Fruit fly (Drosophila melanogaster): Measurements from ENCODE around the gene Tomosyn.
A peak's percentile ranks its signal among the peaks of the same experiment; 100 is the strongest.

Tomosyn gene

dm6 chrX:12645361-12645760, 14.0 kb downstream of the Tomosyn start:
- no peak for TF ChIP-seq Myc (optimal IDR thresholded peaks at IDR 0.05)
- TF ChIP-seq psq (optimal IDR thresholded peaks at IDR 0.05): no peak
- TF ChIP-seq ttk (optimal IDR thresholded peaks at IDR 0.05): no peak
- TF ChIP-seq h (optimal IDR thresholded peaks at IDR 0.05): no peak
- TF ChIP-seq Sin3A (optimal IDR thresholded peaks at IDR 0.05): no peak
- TF ChIP-seq insv (optimal IDR thresholded peaks at IDR 0.05): no peak

DNA sequence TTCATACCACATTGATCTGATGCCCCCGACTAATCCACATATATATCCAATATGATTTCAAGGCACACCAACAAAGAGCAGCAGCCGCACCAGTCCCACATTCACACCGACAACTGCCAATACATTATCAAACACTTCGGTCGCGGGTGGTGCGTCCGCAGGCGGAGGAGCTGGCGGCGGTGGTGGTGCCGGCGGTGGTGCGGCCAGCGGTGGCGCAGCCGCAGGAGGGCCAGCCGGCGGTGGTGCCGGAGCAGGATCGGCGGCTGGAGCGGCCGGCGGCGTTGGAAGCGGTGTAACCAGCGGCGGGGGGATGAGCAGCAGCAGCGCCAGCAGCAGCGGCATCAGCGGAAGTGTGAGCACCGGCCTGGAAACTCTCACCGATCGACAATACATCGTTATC, 20.2 kb downstream of the Tomosyn start:
- no peak for TF ChIP-seq Sin3A (optimal IDR thresholded peaks at IDR 0.05)
- TF ChIP-seq h (optimal IDR thresholded peaks at IDR 0.05): no peak
- TF ChIP-seq insv (optimal IDR thresholded peaks at IDR 0.05): peak; percentile 6

dm6 chrX:12653574-12653973, 22.2 kb downstream of the Tomosyn start, which contains the start of gene CkIalpha:
TSS of gene CkIalpha (plus strand) at chrX:12653626.
- no peak for TF ChIP-seq insv (optimal IDR thresholded peaks at IDR 0.05)
- TF ChIP-seq ttk (optimal IDR thresholded peaks at IDR 0.05): no peak
- no peak for TF ChIP-seq h (optimal IDR thresholded peaks at IDR 0.05)
- TF ChIP-seq psq (optimal IDR thresholded peaks at IDR 0.05): no peak
- TF ChIP-seq Myc (optimal IDR thresholded peaks at IDR 0.05): no peak
- no peak for TF ChIP-seq Sin3A (optimal IDR thresholded peaks at IDR 0.05)

- TF ChIP-seq Sin3A (optimal IDR thresholded peaks at IDR 0.05) (no peak), Myc (optimal IDR thresholded peaks at IDR 0.05) (no peak), insv (optimal IDR thresholded peaks at IDR 0.05) (no peak), ttk (optimal IDR thresholded peaks at IDR 0.05) (no peak), psq (optimal IDR thresholded peaks at IDR 0.05) (no peak), h (optimal IDR thresholded peaks at IDR 0.05) (no peak)
Observed at dm6 chrX:12654288-12654729, 22.9 kb downstream of the Tomosyn start.

- TF ChIP-seq Sin3A (optimal IDR thresholded peaks at IDR 0.05) (no peak), Myc (optimal IDR thresholded peaks at IDR 0.05) (no peak), ttk (optimal IDR thresholded peaks at IDR 0.05) (no peak), psq (optimal IDR thresholded peaks at IDR 0.05) (no peak), insv (optimal IDR thresholded peaks at IDR 0.05) (no peak), h (optimal IDR thresholded peaks at IDR 0.05) (no peak)
Observed at dm6 chrX:12658400-12658998, 27.1 kb downstream of the Tomosyn start.

dm6 chrX:12658999-12659560, 27.7 kb downstream of the Tomosyn start, which contains the start of gene Tis11:
TSS of gene Tis11 (plus strand) at chrX:12659415.
- TF ChIP-seq Sin3A (optimal IDR thresholded peaks at IDR 0.05) (no peak), insv (optimal IDR thresholded peaks at IDR 0.05) (no peak), ttk (optimal IDR thresholded peaks at IDR 0.05) (no peak), h (optimal IDR thresholded peaks at IDR 0.05) (no peak), Myc (optimal IDR thresholded peaks at IDR 0.05) (no peak)

dm6 chrX:12660030-12660630, 28.7 kb downstream of the Tomosyn start:
- TF ChIP-seq Sin3A (optimal IDR thresholded peaks at IDR 0.05): no peak
- TF ChIP-seq Myc (optimal IDR thresholded peaks at IDR 0.05): no peak
- TF ChIP-seq ttk (optimal IDR thresholded peaks at IDR 0.05): no peak
- TF ChIP-seq h (optimal IDR thresholded peaks at IDR 0.05): no peak
- no peak for TF ChIP-seq insv (optimal IDR thresholded peaks at IDR 0.05)
- no peak for TF ChIP-seq psq (optimal IDR thresholded peaks at IDR 0.05)

DNA sequence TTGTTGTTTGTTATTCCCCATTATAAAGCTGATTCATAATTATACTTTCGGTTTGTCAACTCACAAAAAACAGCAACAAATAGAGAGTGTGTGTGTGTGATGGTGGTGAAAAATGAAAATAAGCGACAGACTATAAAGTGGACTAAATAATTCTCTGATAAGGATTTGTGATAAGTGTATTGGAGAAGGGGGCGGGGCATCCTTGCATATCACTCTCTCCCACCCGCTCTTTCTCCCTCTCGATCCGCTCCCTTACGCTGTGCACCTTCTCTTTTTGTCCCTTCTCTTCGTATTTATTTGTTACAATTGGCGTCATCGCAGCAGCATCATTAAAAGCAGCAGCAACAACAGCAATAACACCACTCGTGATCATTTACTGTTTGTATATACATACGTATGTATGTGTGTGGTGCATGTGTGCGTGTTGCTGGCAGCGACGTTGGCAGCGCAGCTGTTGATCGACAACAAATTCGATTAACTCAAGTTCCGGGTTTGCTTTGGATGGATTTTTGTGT, 30.1 kb downstream of the Tomosyn start:
- no peak for TF ChIP-seq psq (optimal IDR thresholded peaks at IDR 0.05)

dm6 chrX:12662679-12663463, 31.5 kb downstream of the Tomosyn start:
- TF ChIP-seq psq (optimal IDR thresholded peaks at IDR 0.05) (no peak), Myc (optimal IDR thresholded peaks at IDR 0.05) (no peak), h (optimal IDR thresholded peaks at IDR 0.05) (no peak), ttk (optimal IDR thresholded peaks at IDR 0.05) (no peak), insv (optimal IDR thresholded peaks at IDR 0.05) (no peak), Sin3A (optimal IDR thresholded peaks at IDR 0.05) (no peak)

DNA sequence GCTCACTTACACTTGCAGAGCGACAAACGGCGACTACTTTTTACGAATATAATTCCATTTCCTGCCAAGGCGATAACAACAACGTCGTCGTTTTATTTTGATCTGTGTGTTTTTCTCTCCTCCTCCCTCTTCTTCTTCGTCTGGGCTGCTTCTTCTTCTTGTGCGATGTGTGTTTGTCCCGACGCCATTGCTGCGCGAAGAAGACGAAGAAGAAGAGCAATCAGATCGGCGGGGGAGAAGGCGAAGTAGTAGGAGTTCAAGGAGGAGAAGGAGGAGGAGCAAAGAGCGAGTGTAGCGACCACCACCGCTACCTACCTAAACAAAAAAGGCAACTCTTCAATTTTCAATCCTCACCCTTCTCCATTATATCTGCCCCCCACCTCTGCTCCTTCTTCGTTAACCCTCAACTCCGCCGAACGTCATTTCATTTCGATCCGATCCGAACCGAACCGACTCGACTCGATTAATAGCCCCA, 32.1 kb downstream of the Tomosyn start:
- TF ChIP-seq Sin3A (optimal IDR thresholded peaks at IDR 0.05) (no peak), psq (optimal IDR thresholded peaks at IDR 0.05) (no peak), h (optimal IDR thresholded peaks at IDR 0.05) (no peak), insv (optimal IDR thresholded peaks at IDR 0.05) (no peak), ttk (optimal IDR thresholded peaks at IDR 0.05) (no peak), Myc (optimal IDR thresholded peaks at IDR 0.05) (no peak)

DNA sequence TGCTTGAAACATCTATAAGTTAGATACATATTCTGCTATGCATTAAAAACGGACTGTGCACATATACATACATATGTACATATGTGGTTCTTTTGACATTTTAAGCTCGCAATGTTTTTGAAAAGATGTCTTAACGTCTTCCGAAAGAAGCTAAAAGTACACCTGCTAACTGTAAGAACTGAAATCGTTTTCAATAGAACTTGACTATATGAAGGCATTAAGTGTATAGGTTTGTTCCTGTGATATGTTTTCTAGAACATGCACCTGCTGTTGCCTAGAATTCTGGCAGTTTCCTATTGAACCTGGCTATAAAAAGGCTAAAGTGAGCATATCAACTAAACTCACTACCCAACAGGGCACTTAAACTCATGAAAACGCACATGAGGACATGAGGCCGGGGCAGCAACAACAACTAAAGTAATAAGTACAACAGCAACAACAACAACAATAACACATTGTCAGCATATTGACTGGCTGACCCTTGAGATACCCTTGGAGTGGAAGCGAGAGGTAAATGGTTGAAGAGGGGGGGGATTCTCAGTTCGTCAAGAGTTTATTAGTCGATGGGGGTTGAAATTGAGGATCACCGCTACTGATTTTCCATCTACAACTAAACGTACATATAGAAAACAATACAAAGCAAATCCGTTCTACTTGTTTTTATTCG, 32.8 kb downstream of the Tomosyn start:
- TF ChIP-seq Myc (optimal IDR thresholded peaks at IDR 0.05): no peak
- no peak for TF ChIP-seq insv (optimal IDR thresholded peaks at IDR 0.05)
- TF ChIP-seq psq (optimal IDR thresholded peaks at IDR 0.05): no peak
- no peak for TF ChIP-seq Sin3A (optimal IDR thresholded peaks at IDR 0.05)
- no peak for TF ChIP-seq ttk (optimal IDR thresholded peaks at IDR 0.05)
- TF ChIP-seq h (optimal IDR thresholded peaks at IDR 0.05): no peak

Measured in Kc167 (cell line).